Worm (Caenorhabditis elegans): Measurements from ENCODE around the gene F18C5.5.

F18C5.5 gene

ce11 chrII:6521316-6521715 is 45.2 kb downstream of the F18C5.5 start, which contains the start of gene toe-2:
Gene toe-2, minus strand, starts transcription at chrII:6521385.
- TF ChIP-seq Y48G9A.11 (GFP tag; IDR thresholded peaks at IDR 0.05) = no peak
- no peak for TF ChIP-seq tra-1 (GFP tag; IDR thresholded peaks at IDR 0.05)
- TF ChIP-seq hlh-11 (tag; optimal IDR thresholded peaks at IDR 0.05) = peak; percentile 37
- TF ChIP-seq dve-1 (tag; optimal IDR thresholded peaks at IDR 0.05; ENCODE audit: insufficient read depth) = peak; percentile 18
- TF ChIP-seq daf-16 (GFP tag; optimal IDR thresholded peaks at IDR 0.05) = no peak
- TF ChIP-seq daf-16 (tag; optimal IDR thresholded peaks at IDR 0.05) = peak; percentile 88

- TF ChIP-seq daf-16 (GFP tag; optimal IDR thresholded peaks at IDR 0.05) (no peak), daf-16 (tag; optimal IDR thresholded peaks at IDR 0.05) (peak; percentile 95), set-16 (GFP tag; IDR thresholded peaks at IDR 0.05) (no peak), lir-3 (tag; optimal IDR thresholded peaks at IDR 0.05) (no peak), hlh-11 (tag; optimal IDR thresholded peaks at IDR 0.05) (peak; percentile 71), nhr-28 (tag; optimal IDR thresholded peaks at IDR 0.05) (peak; percentile 31), lin-1 (GFP tag; IDR thresholded peaks at IDR 0.05) (0 out of 2 replicates have a peak, but pooled peaks have one; percentile 17), mes-2 (tag; optimal IDR thresholded peaks at IDR 0.05; ENCODE audit: poor library complexity, severe bottlenecking) (peak; percentile 33), daf-8 (GFP tag; IDR thresholded peaks at IDR 0.05) (no peak), pqm-1 (tag; optimal IDR thresholded peaks at IDR 0.05) (peak; percentile 74), ceh-28 (tag; optimal IDR thresholded peaks at IDR 0.05) (no peak), F37D6.2 (tag; optimal IDR thresholded peaks at IDR 0.05) (no peak), dmd-6 (GFP tag; IDR thresholded peaks at IDR 0.05) (peak; percentile 67), spr-1 (tag; optimal IDR thresholded peaks at IDR 0.05) (no peak), dmd-8 (GFP tag; IDR thresholded peaks at IDR 0.05) (no peak), dve-1 (tag; optimal IDR thresholded peaks at IDR 0.05; ENCODE audit: insufficient read depth) (peak; percentile 42), Y5F2A.4 (GFP tag; optimal IDR thresholded peaks at IDR 0.05) (no peak), zfp-2 (tag; optimal IDR thresholded peaks at IDR 0.05) (no peak), daf-12 (tag; optimal IDR thresholded peaks at IDR 0.05) (no peak), mxl-3 (GFP tag; optimal IDR thresholded peaks at IDR 0.05) (peak; percentile 3), ZK546.5 (tag; optimal IDR thresholded peaks at IDR 0.05) (no peak), lin-13 (GFP tag; optimal IDR thresholded peaks at IDR 0.05) (no peak)
These were observed 46.4 kb downstream of the F18C5.5 start for ce11 chrII:6520103-6520502.

DNA sequence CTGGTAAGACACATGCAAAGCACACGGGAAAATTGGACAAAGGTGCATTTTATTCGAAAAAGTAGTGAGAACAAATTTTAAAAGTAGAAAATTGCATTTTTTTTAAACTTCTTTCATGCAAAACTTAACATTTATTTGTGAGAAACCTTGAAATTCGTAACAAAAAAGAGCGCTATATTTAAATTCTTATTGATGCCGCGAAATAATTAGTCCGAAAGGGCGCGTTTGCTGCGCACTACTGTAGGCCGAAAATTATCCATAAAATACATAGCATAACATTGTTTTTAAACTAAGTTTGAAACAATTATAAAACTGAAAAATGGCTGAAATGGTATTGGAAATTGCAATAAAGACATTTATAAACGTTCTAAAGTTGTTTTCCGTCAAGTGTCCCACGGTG is 46.8 kb downstream of the F18C5.5 start:
- no peak for TF ChIP-seq Y48G9A.11 (GFP tag; IDR thresholded peaks at IDR 0.05)
- TF ChIP-seq lin-38 (GFP tag; IDR thresholded peaks at IDR 0.05) = peak; percentile 86
- TF ChIP-seq unc-130 (GFP tag; optimal IDR thresholded peaks at IDR 0.05) = peak; percentile 80
- TF ChIP-seq egl-43 (GFP tag; IDR thresholded peaks at IDR 0.05) = no peak

- no peak for TF ChIP-seq R02D3.7 (tag; optimal IDR thresholded peaks at IDR 0.05)
- no peak for TF ChIP-seq D1046.2 (GFP tag; IDR thresholded peaks at IDR 0.05)
- TF ChIP-seq Y48G9A.11 (GFP tag; IDR thresholded peaks at IDR 0.05) = no peak
- TF ChIP-seq egl-43 (GFP tag; IDR thresholded peaks at IDR 0.05) = no peak
- no peak for TF ChIP-seq ama-1 (optimal IDR thresholded peaks at IDR 0.05)
- no peak for TF ChIP-seq mep-1 (tag; optimal IDR thresholded peaks at IDR 0.05)
These were observed 50.3 kb downstream of the F18C5.5 start, which contains the start of gene C56E6.7 for ce11 chrII:6516276-6516675. Gene C56E6.7, plus strand, starts transcription at chrII:6516576.
